Fruit fly (Drosophila melanogaster): ENCODE data around the gene CG18641.

CG18641 gene

dm6 chr2L:2413093-2413492 is 2.0 kb downstream of the CG18641 start (continued):
- TF ChIP-seq Lhr (GFP tag; optimal IDR thresholded peaks at IDR 0.05) (no peak), fd3F (GFP tag; optimal IDR thresholded peaks at IDR 0.05) (no peak), dati (GFP tag; IDR thresholded peaks at IDR 0.05) (no peak), Atf6 (GFP tag; IDR thresholded peaks at IDR 0.05) (no peak), bcd (GFP tag; optimal IDR thresholded peaks at IDR 0.05) (no peak), ftz-f1 (GFP tag; optimal IDR thresholded peaks at IDR 0.05) (no peak), CG6791 (GFP tag; IDR thresholded peaks at IDR 0.05; ENCODE audit: partially characterized antibody) (no peak), unc-4 (GFP tag; IDR thresholded peaks at IDR 0.05; ENCODE audit: partially characterized antibody) (no peak), Jarid2 (GFP tag; optimal IDR thresholded peaks at IDR 0.05) (no peak), tin (GFP tag; optimal IDR thresholded peaks at IDR 0.05) (no peak), lov (optimal IDR thresholded peaks at IDR 0.05) (no peak), lov (GFP tag; IDR thresholded peaks at IDR 0.05) (no peak), BEAF-32 (GFP tag; optimal IDR thresholded peaks at IDR 0.05) (no peak), YL-1 (GFP tag; optimal IDR thresholded peaks at IDR 0.05) (no peak), slp2 (GFP tag; optimal IDR thresholded peaks at IDR 0.05) (no peak), lilli (GFP tag; optimal IDR thresholded peaks at IDR 0.05) (no peak), CG3995 (GFP tag; optimal IDR thresholded peaks at IDR 0.05) (no peak), prd (optimal IDR thresholded peaks at IDR 0.05) (no peak), prd (GFP tag; IDR thresholded peaks at IDR 0.05) (peak; percentile 33; the same call in 1 of the 3 replicates), CG43689 (GFP tag; IDR thresholded peaks at IDR 0.05) (no peak), Ptx1 (GFP tag; IDR thresholded peaks at IDR 0.05) (0 out of 2 replicates have a peak, but pooled peaks have one; percentile 20), CG31388 (GFP tag; optimal IDR thresholded peaks at IDR 0.05) (no peak), CG10267 (tag; optimal IDR thresholded peaks at IDR 0.05) (no peak)

dm6 chr2L:2404631-2405030 is 10.5 kb downstream of the CG18641 start:
- TF ChIP-seq Hr39 (optimal IDR thresholded peaks at IDR 0.05) (peak; percentile 66), CG1602 (GFP tag; optimal IDR thresholded peaks at IDR 0.05) (no peak)

dm6 chr2L:2402194-2402593 is 12.9 kb downstream of the CG18641 start:
- TF ChIP-seq CG17359 (tag; optimal IDR thresholded peaks at IDR 0.05) (peak; percentile 36), crol (GFP tag; IDR thresholded peaks at IDR 0.05) (no peak), Ptx1 (GFP tag; IDR thresholded peaks at IDR 0.05) (peak; percentile 57), CG13424 (tag; optimal IDR thresholded peaks at IDR 0.05) (peak; percentile 27), vnd (GFP tag; IDR thresholded peaks at IDR 0.05; ENCODE audit: partially characterized antibody) (no peak), CG14050 (GFP tag; IDR thresholded peaks at IDR 0.05) (no peak), pita (GFP tag; optimal IDR thresholded peaks at IDR 0.05) (no peak), ken (GFP tag; IDR thresholded peaks at IDR 0.05) (no peak), ci (GFP tag; IDR thresholded peaks at IDR 0.05) (0 out of 3 replicates have a peak, but pooled peaks have one; percentile 20), tio (GFP tag; optimal IDR thresholded peaks at IDR 0.05) (no peak), CG10366 (GFP tag; IDR thresholded peaks at IDR 0.05) (peak; percentile 34; the same call in 1 of the 2 replicates), h (optimal IDR thresholded peaks at IDR 0.05) (no peak), pan (optimal IDR thresholded peaks at IDR 0.05) (no peak), pan (GFP tag; optimal IDR thresholded peaks at IDR 0.05 in 1 of 2, IDR thresholded peaks at IDR 0.05 in 1 of 2) (peak in 1 of 2 experiments; percentile 42), CG31365 (tag; optimal IDR thresholded peaks at IDR 0.05) (no peak), Awh (GFP tag; IDR thresholded peaks at IDR 0.05) (peak; percentile 45; the same call in 1 of the 2 replicates), row (GFP tag; IDR thresholded peaks at IDR 0.05) (peak; percentile 48; the same call in 2 of the 3 replicates), bbx (GFP tag; IDR thresholded peaks at IDR 0.05; ENCODE audit: partially characterized antibody) (no peak), CG18599 (GFP tag; optimal IDR thresholded peaks at IDR 0.05) (peak; percentile 60), pum (GFP tag; optimal IDR thresholded peaks at IDR 0.05) (no peak), ara (GFP tag; IDR thresholded peaks at IDR 0.05) (0 out of 2 replicates have a peak, but pooled peaks have one; percentile 38), Eip74EF (GFP tag; optimal IDR thresholded peaks at IDR 0.05) (no peak), Dad (GFP tag; optimal IDR thresholded peaks at IDR 0.05) (no peak), lov (optimal IDR thresholded peaks at IDR 0.05) (no peak), lov (GFP tag; IDR thresholded peaks at IDR 0.05) (peak; percentile 57; the same call in 1 of the 3 replicates), oc (tag; optimal IDR thresholded peaks at IDR 0.05) (no peak), CG8089 (GFP tag; optimal IDR thresholded peaks at IDR 0.05) (no peak), otp (GFP tag; IDR thresholded peaks at IDR 0.05) (0 out of 3 replicates have a peak, but pooled peaks have one; percentile 31)

All from whole organism, embryonic.